Worm (Caenorhabditis elegans): Measurements from ENCODE around the gene ttr-41.

DNA sequence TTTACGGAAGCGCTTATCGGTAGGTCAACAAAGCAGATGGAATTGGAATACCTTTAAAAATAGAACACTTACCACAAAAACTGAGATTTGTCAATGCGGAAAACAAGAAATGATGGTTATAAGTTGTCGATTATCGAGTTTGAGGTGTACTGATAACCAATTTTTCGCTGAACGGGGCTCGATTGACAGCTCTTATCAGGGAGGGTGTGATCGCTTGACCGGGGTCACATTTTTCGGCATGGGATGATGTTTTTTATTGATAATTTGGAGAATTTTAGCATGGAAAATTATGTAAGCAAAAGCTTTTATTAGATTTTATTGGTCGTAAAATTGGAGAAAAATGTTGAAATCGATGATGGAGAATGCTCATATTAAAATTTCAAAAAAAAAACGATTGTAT is 42.2 kb upstream of the ttr-41 start:
- TF ChIP-seq scrt-1 (GFP tag; IDR thresholded peaks at IDR 0.05) (no peak), pes-1 (GFP tag; IDR thresholded peaks at IDR 0.05) (no peak), flt-1 (GFP tag; IDR thresholded peaks at IDR 0.05) (no peak), ama-1 (optimal IDR thresholded peaks at IDR 0.05) (no peak)

Measured in whole organism, early embryonic.